Worm (Caenorhabditis elegans): ENCODE results near the gene med-2.

DNA sequence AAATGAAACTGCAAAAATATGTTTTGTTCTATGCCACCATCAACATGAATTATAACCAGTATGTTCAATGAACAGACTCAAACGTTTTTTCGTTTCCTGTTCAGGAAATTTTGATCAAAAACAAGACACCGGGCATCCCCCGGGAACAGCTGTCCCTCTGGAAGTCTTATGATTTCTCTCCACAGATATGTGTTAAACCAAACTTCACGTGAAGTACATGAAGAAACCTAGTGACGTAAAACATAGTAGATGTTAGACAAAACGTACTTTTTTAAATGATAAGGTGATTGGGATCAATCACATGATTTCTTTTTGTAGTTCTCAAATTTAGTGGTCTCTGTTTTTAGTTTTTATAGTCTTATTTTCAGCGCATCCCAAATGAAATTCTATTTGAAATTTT, 14.2 kb downstream of the med-2 start:
- no peak for TF ChIP-seq ceh-13 (GFP tag; optimal IDR thresholded peaks at IDR 0.05)
- no peak for TF ChIP-seq hnd-1 (tag; optimal IDR thresholded peaks at IDR 0.05)
- no peak for TF ChIP-seq tbx-11 (GFP tag; IDR thresholded peaks at IDR 0.05)
- no peak for TF ChIP-seq ama-1 (optimal IDR thresholded peaks at IDR 0.05)
- TF ChIP-seq flt-1 (GFP tag; IDR thresholded peaks at IDR 0.05) = no peak
- TF ChIP-seq hmg-4 (GFP tag; optimal IDR thresholded peaks at IDR 0.05) = no peak
- TF ChIP-seq tbx-37 (GFP tag; conservative IDR thresholded peaks at IDR 0.05) = no peak

Data from whole organism, early embryonic.